Worm (Caenorhabditis elegans) whole organism, L4 larva: ENCODE measurements around the gene wdr-4.

Experiments used
- F26F4.8 ChIP-seq: fragments of 200-800 bp; sonication (Bioruptor generic); conservative IDR thresholded peaks from 2 replicates; pipeline ENCODE4 v1.3.6; 2022; ENCODE audit warnings: missing genetic modification characterization, missing compliant biosample characterization
- F49E8.2 ChIP-seq: sonication (generic microtip); optimal IDR thresholded peaks from 2 replicates; lab custom pipeline; 2016; ENCODE audit warnings: missing compliant biosample characterization, mild to moderate bottlenecking, missing genetic modification characterization, borderline replicate concordance
- R02D3.7 ChIP-seq: fragments of 150-350 bp; sonication (generic microtip); optimal IDR thresholded peaks from 3 replicates; lab custom pipeline; 2014; ENCODE audit warnings: missing biosample characterization, missing genetic modification characterization
- T20F7.1 ChIP-seq: fragments of 200-800 bp; sonication (Bioruptor generic); optimal IDR thresholded peaks from 2 replicates; lab custom pipeline; 2018; ENCODE audit warnings: mild to moderate bottlenecking, missing genetic modification characterization, missing compliant biosample characterization
- Y48G9A.11 ChIP-seq: fragments of 200-800 bp; sonication (Bioruptor generic); IDR thresholded peaks from 2 replicates; pipeline ENCODE4 v1.3.6; 2022; ENCODE audit warnings: missing genetic modification reagents, missing genetic modification characterization, missing compliant biosample characterization
- Y75B8A.6 ChIP-seq: fragments of 200-800 bp; sonication (Bioruptor generic); IDR thresholded peaks from 2 replicates; pipeline ENCODE4 v1.3.6; 2022; ENCODE audit warnings: missing genetic modification reagents, missing genetic modification characterization, missing compliant biosample characterization
- ZK546.5 ChIP-seq, 2 experiments: sonication (generic microtip); optimal IDR thresholded peaks; 2 replicates each; lab custom pipeline; 2017; ENCODE audit warnings: missing biosample characterization in 2 of 2, missing genetic modification characterization in 2 of 2
- aha-1 ChIP-seq: fragments of 150-350 bp; peaks from one replicate; lab custom pipeline; 2014; ENCODE audit warnings: missing biosample characterization, missing genetic modification characterization
- ceh-28 ChIP-seq: fragments of 150-350 bp; optimal IDR thresholded peaks from 2 replicates; lab custom pipeline; 2014; ENCODE audit warnings: missing biosample characterization, missing genetic modification reagents, missing genetic modification characterization
- ces-1 ChIP-seq: fragments of 150-350 bp; sonication (generic microtip); optimal IDR thresholded peaks from 4 replicates; lab custom pipeline; 2014; ENCODE audit warnings: missing biosample characterization, missing genetic modification reagents, missing genetic modification characterization
- daf-19 ChIP-seq: fragments of 200-800 bp; sonication (Bioruptor generic); conservative IDR thresholded peaks from 2 replicates; pipeline ENCODE4 v1.3.6; 2022; ENCODE audit warnings: missing genetic modification characterization, missing compliant biosample characterization
- dmd-6 ChIP-seq: fragments of 200-800 bp; sonication (Bioruptor generic); IDR thresholded peaks from 2 replicates; pipeline ENCODE4 v1.3.6; 2022; ENCODE audit warnings: missing genetic modification reagents, missing genetic modification characterization, missing compliant biosample characterization
- dpl-1 ChIP-seq: fragments of 150-350 bp; optimal IDR thresholded peaks from 2 replicates; lab custom pipeline; 2014; ENCODE audit warnings: missing biosample characterization, missing genetic modification reagents, missing genetic modification characterization
- hlh-30 ChIP-seq: sonication (generic microtip); optimal IDR thresholded peaks from 2 replicates; lab custom pipeline; 2017; ENCODE audit warnings: antibody characterized with exemption, mild to moderate bottlenecking, missing genetic modification characterization, missing compliant biosample characterization; ENCODE audit not compliant: insufficient read depth
- lin-13 ChIP-seq: fragments of 150-350 bp; optimal IDR thresholded peaks from 2 replicates; lab custom pipeline; 2014; ENCODE audit warnings: missing biosample characterization, missing genetic modification reagents, missing genetic modification characterization
- lin-38 ChIP-seq: fragments of 200-800 bp; sonication (Bioruptor generic); IDR thresholded peaks from 2 replicates; pipeline ENCODE4 v1.3.6; 2022; ENCODE audit warnings: missing genetic modification reagents, missing genetic modification characterization, missing compliant biosample characterization
- madf-5 ChIP-seq, 2 experiments: fragments of 200-800 bp; sonication (Bioruptor generic); IDR thresholded peaks; 2 replicates each; pipeline ENCODE4 v1.3.6; 2022; ENCODE audit warnings: missing compliant biosample characterization in 2 of 2, missing genetic modification characterization in 2 of 2
- mes-2 ChIP-seq: sonication (generic microtip); optimal IDR thresholded peaks from 2 replicates; lab custom pipeline; 2016; ENCODE audit warnings: missing genotype, mild to moderate bottlenecking, missing genetic modification characterization, missing compliant biosample characterization; ENCODE audit not compliant: poor library complexity, severe bottlenecking
- nhr-77 ChIP-seq: fragments of 150-350 bp; optimal IDR thresholded peaks from 2 replicates; lab custom pipeline; 2014; ENCODE audit warnings: missing biosample characterization, missing genetic modification characterization
- pha-4 ChIP-seq, 2 experiments: fragments of 150-350 bp in 1 of 2; fragments of 200-800 bp in 1 of 2; sonication (Bioruptor generic) in 1 of 2; IDR thresholded peaks in 1 of 2; optimal IDR thresholded peaks in 1 of 2; 2 replicates each; pipeline versions ENCODE4 v1.3.6 to Lab custom; 2014 to 2022; ENCODE audit warnings: missing genetic modification characterization in 2 of 2, missing genetic modification reagents in 2 of 2, missing biosample characterization in 1 of 2, missing compliant biosample characterization in 1 of 2
- rbr-2 ChIP-seq: sonication (generic microtip); optimal IDR thresholded peaks from 2 replicates; lab custom pipeline; 2016; ENCODE audit warnings: missing genotype, missing genetic modification characterization, missing compliant biosample characterization
- sdz-12 ChIP-seq: fragments of 200-800 bp; sonication (Bioruptor generic); optimal IDR thresholded peaks from 2 replicates; lab custom pipeline; 2018; ENCODE audit warnings: mild to moderate bottlenecking, missing genetic modification characterization, missing compliant biosample characterization
- snpc-1.2 ChIP-seq: fragments of 200-800 bp; sonication (Bioruptor generic); IDR thresholded peaks from 2 replicates; pipeline ENCODE4 v1.3.6; 2022; ENCODE audit warnings: missing genetic modification reagents, missing genetic modification characterization, missing compliant biosample characterization
- spr-1 ChIP-seq: sonication (generic microtip); optimal IDR thresholded peaks from 2 replicates; lab custom pipeline; 2016; ENCODE audit warnings: mild to moderate bottlenecking, missing genetic modification characterization, missing compliant biosample characterization
- spr-3 ChIP-seq: fragments of 200-800 bp; sonication (Bioruptor generic); optimal IDR thresholded peaks from 2 replicates; lab custom pipeline; 2018; ENCODE audit warnings: mild to moderate bottlenecking, missing genetic modification characterization, missing compliant biosample characterization
- unc-130 ChIP-seq: sonication (generic microtip); optimal IDR thresholded peaks from 2 replicates; lab custom pipeline; 2016; ENCODE audit warnings: missing genetic modification reagents, missing genetic modification characterization, missing compliant biosample characterization
- unc-62 ChIP-seq, 3 experiments: fragments of 150-350 bp in 1 of 3; sonication (generic microtip); optimal IDR thresholded peaks in 2 of 3; peaks in 1 of 3; 1 replicate in 1 of 3; 2 replicates in 2 of 3; lab custom pipeline; 2014 to 2017; ENCODE audit warnings: missing biosample characterization in 3 of 3, missing genetic modification characterization in 3 of 3, missing genetic modification reagents in 3 of 3, missing genotype in 1 of 3
- vab-7 ChIP-seq: fragments of 200-800 bp; sonication (Bioruptor generic); IDR thresholded peaks from 2 replicates; pipeline ENCODE4 v1.3.6; 2022; ENCODE audit warnings: missing genetic modification reagents, missing genetic modification characterization, missing compliant biosample characterization
- ztf-7 ChIP-seq: fragments of 150-350 bp; optimal IDR thresholded peaks from 2 replicates; lab custom pipeline; 2014; ENCODE audit warnings: missing biosample characterization, missing genetic modification characterization

wdr-4 gene

DNA sequence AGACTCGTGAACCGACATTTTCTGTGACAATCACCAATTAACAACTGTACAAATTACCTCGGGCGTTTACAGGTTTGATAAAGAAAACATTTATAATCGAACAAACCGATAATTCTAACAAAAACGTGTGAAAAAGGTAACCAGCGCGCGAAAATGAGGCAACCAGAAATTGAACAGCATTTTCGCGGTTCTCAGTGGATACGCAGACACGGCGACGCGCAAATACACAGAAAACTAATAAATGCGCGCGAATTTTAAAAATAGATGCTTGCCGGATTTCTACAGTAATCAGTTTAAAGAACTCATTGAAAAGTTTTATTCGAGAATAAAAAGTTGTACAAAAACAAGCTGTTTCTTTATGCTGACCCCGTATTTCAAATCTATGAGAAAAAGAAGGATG is 15.6 kb upstream of the wdr-4 start, which contains the start of gene isw-1 (continued):
- peak; percentile 66 for TF ChIP-seq mes-2 (tag; lab: Kevin White, UChicago)
- no peak for TF ChIP-seq lin-13 (GFP tag; lab: Kevin White, UChicago)
- peak; percentile 64 for TF ChIP-seq Y48G9A.11 (GFP tag; lab: Robert Waterston, UW)
- no peak for TF ChIP-seq ceh-28 (tag; lab: Kevin White, UChicago)
- TF ChIP-seq R02D3.7 (tag; lab: Kevin White, UChicago): no peak
- TF ChIP-seq madf-5 (GFP tag; IDR thresholded peaks at IDR 0.05; lab: Robert Waterston, UW): no peak
- TF ChIP-seq aha-1 (tag; lab: Kevin White, UChicago): no peak
- TF ChIP-seq, all 104 proteins: peak for 6

DNA sequence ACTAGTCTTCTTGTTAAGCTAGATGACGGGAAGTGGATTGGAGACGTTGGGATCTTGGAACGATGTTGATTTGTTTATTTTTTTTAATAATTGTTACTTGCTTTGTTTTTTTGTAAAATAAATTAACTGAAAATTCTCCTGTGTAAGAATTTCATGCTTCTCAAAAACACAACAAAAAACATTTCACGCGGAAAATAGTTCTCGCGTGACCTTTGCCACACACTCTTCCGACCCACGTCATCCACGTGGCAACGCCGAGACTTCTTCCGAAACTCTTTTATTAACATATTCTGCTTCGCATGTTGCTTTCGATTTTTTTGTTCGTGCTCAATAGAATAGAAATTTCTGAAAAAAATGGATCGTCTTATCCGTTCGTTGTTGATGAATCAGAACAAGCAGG is 14.0 kb upstream of the wdr-4 start, which contains the start of gene F37A4.5:
Gene F37A4.5, plus strand, starts transcription at position 301 of the 400 bp plus-strand sequence.
- TF ChIP-seq F49E8.2 (peak; percentile 31), spr-1 (no peak), ces-1 (GFP tag; lab: Kevin White, UChicago) (no peak)

DNA sequence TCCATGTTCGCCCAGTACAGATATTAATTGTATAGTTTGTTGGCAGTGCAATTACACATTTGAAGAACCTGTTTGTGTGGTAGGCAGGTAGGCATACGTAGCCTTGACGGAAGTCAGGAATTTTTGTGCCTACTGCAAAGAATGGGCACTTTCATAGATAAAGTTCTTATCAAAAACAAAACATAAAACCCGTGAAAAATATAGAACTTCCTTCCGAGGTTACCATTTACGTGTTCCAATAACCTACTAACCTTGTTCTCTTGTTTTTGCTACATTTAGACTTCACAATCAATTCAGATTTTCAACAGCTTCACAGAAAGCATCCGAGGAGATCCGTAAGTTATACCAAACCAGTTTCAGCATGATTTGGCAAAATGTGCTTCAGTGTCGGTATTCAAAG is 12.3 kb upstream of the wdr-4 start, which contains the start of gene F37A4.4:
Gene F37A4.4, plus strand, starts transcription at position 301 of the 400 bp plus-strand sequence.
- no peak for TF ChIP-seq ceh-28 (tag; lab: Kevin White, UChicago)
- no peak for TF ChIP-seq Y75B8A.6 (GFP tag; lab: Robert Waterston, UW)
- TF ChIP-seq ZK546.5 (tag; optimal IDR thresholded peaks at IDR 0.05; lab: Kevin White, UChicago): no peak
- no peak for TF ChIP-seq rbr-2 (tag; lab: Kevin White, UChicago)
- TF ChIP-seq, all 104 proteins: peak for 0

DNA sequence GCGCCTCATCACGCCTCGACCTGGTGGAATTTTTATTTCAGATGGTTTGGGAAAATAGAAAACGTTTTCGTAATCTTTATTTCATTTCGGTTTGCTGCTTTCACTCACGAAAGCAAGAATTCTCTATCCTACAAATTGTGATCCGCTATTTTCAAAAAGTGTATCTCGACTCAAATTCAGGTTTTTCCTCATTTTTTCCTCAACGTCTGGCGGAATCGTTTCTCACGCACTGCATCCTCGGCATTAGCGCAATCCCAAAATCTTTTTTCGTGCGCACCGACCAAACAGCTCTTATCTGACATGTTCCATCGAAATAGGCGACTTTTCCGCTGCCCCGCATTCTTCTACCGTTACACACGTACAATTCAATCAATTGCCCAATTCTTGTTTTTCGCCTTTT is 7.3 kb upstream of the wdr-4 start, which contains the start of gene F37A4.3:
Gene F37A4.3, plus strand, starts transcription at position 301 of the 400 bp plus-strand sequence.
- TF ChIP-seq daf-19 (GFP tag; lab: Robert Waterston, UW) (no peak), unc-62 (GFP tag; optimal IDR thresholded peaks at IDR 0.05 in 1 of 2; lab: Kevin White, UChicago) (peak in 1 of 2 experiments; percentile 24), unc-62 (tag; optimal IDR thresholded peaks at IDR 0.05; lab: Kevin White, UChicago) (no peak)
- TF ChIP-seq, all 104 proteins: peak for 1

DNA sequence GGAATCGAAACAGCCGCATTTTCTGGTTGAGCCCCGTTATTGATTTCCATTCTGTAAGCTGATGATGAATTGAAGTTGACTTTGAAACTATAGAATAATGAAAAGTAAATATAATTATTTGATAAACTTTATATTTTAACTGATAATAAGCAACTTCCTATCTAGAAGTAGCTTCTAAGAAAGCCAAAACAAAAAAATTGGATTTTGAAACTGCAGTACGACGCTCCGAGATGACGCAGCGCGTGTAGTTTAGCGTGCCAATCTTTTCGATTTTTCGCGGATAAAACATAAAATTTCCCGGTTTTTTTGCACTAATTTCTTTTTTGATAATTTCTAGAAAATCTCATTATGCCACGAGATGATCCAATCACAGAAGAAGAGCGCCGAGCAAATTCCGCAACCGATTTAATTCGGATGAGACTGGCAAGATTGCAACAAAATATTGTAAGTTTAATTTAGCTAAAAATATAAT is 3.3 kb upstream of the wdr-4 start, which contains the start of the genes bath-41 and F37A4.2:
Gene bath-41, minus strand, starts transcription at position 51 of the 472 bp plus-strand sequence.
Gene F37A4.2, plus strand, starts transcription at position 247 of the 472 bp plus-strand sequence.
- TF ChIP-seq Y48G9A.11 (GFP tag; lab: Robert Waterston, UW): peak; percentile 93
- no peak for TF ChIP-seq pha-4 (GFP tag; IDR thresholded peaks at IDR 0.05; lab: Robert Waterston, UW)
- no peak for TF ChIP-seq pha-4 (tag; optimal IDR thresholded peaks at IDR 0.05; lab: Kevin White, UChicago)
- no peak for TF ChIP-seq F26F4.8 (GFP tag; lab: Robert Waterston, UW)
- TF ChIP-seq T20F7.1: peak; percentile 93
- TF ChIP-seq dpl-1 (GFP tag; lab: Kevin White, UChicago): peak; percentile 29
- no peak for TF ChIP-seq madf-5 (GFP tag; IDR thresholded peaks at IDR 0.05; lab: Robert Waterston, UW)
- no peak for TF ChIP-seq snpc-1.2
- TF ChIP-seq, all 104 proteins: peak for 3

DNA sequence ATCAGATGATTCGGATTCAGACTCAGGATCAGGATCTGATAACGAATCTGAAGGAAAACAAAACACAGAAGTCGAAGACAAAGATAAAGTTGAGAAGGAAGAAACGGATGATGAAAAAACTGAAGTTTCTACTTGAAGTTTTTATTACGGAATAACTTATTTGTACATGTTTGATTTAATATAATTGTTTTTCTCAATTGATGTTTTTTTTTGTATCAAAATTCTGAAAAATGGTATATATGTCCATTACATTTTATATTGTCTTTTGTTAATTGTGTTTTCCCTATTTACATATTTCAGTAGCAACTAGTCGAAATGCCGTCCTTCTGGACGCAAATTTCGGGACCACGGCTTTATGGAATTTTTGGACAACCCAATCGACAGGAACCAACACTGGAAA is 2.5 kb upstream of the wdr-4 start, which contains the start of gene F37A4.1:
Gene F37A4.1, plus strand, starts transcription at position 301 of the 400 bp plus-strand sequence.
- TF ChIP-seq rbr-2 (tag; lab: Kevin White, UChicago) (no peak), sdz-12 (GFP tag; lab: Kevin White, UChicago) (no peak), nhr-77 (tag; lab: Kevin White, UChicago) (no peak), dmd-6 (GFP tag; lab: Robert Waterston, UW) (no peak), lin-38 (GFP tag; lab: Robert Waterston, UW) (no peak), vab-7 (GFP tag; lab: Robert Waterston, UW) (no peak), ztf-7 (tag; lab: Kevin White, UChicago) (no peak), spr-3 (GFP tag; lab: Kevin White, UChicago) (no peak), hlh-30 (tag; lab: Kevin White, UChicago) (no peak), unc-130 (GFP tag; lab: Kevin White, UChicago) (no peak), ZK546.5 (tag; optimal IDR thresholded peaks at IDR 0.05; lab: Kevin White, UChicago) (no peak)
- TF ChIP-seq, all 104 proteins: peak for 0
